Worm (Caenorhabditis elegans): ENCODE measurements around the gene col-105.

- no peak for TF ChIP-seq T22C8.4 (GFP tag; IDR thresholded peaks at IDR 0.05)
- no peak for TF ChIP-seq flt-1 (GFP tag; IDR thresholded peaks at IDR 0.05)
- no peak for TF ChIP-seq tab-1 (GFP tag; IDR thresholded peaks at IDR 0.05)
- no peak for TF ChIP-seq ztf-23 (GFP tag; IDR thresholded peaks at IDR 0.05)
- TF ChIP-seq med-1 (GFP tag; optimal IDR thresholded peaks at IDR 0.05; ENCODE audit: insufficient read depth): no peak
- no peak for TF ChIP-seq cog-1 (tag; optimal IDR thresholded peaks at IDR 0.05)
- no peak for TF ChIP-seq klf-2 (GFP tag; conservative IDR thresholded peaks at IDR 0.05)
- TF ChIP-seq ztf-29 (GFP tag; IDR thresholded peaks at IDR 0.05): no peak
- TF ChIP-seq ref-1 (GFP tag; conservative IDR thresholded peaks at IDR 0.05): no peak
Observed at ce11 chrIV:1361616-1362228, 2.7 kb upstream of the col-105 start.
